Worm (Caenorhabditis elegans): Measurements from ENCODE around the gene F21D5.5.
"Not testable (repeated sequence)": the region's sequence is repeated elsewhere in the genome, so short reads cannot be mapped to it uniquely, and the experiment has no call there.

ce11 chrIV:8715032-8715431, 24.2 kb downstream of the F21D5.5 start, which contains the start of the genes parg-2 and ipla-5:
- TF ChIP-seq ceh-40 (GFP tag; IDR thresholded peaks at IDR 0.05); attf-6 (GFP tag; IDR thresholded peaks at IDR 0.05); Y53F4B.3 (GFP tag; IDR thresholded peaks at IDR 0.05); unc-62 (GFP tag; optimal IDR thresholded peaks at IDR 0.05); pha-4 (tag; optimal IDR thresholded peaks at IDR 0.05); sea-2 (GFP tag; IDR thresholded peaks at IDR 0.05); dpl-1 (GFP tag; optimal IDR thresholded peaks at IDR 0.05); snpc-4 (GFP tag; optimal IDR thresholded peaks at IDR 0.05); snpc-4 (tag; optimal IDR thresholded peaks at IDR 0.05); K12H6.12 (tag; optimal IDR thresholded peaks at IDR 0.05); F49E8.2 (tag; optimal IDR thresholded peaks at IDR 0.05; ENCODE audit: insufficient read depth); athp-1 (tag; optimal IDR thresholded peaks at IDR 0.05): not testable (repeated sequence)

Measured in whole organism, young adult.